Fruit fly (Drosophila melanogaster): ENCODE measurements around the gene Adi1.
A peak's percentile ranks its signal among the peaks of the same experiment; 100 is the strongest.

The Adi1 gene

DNA sequence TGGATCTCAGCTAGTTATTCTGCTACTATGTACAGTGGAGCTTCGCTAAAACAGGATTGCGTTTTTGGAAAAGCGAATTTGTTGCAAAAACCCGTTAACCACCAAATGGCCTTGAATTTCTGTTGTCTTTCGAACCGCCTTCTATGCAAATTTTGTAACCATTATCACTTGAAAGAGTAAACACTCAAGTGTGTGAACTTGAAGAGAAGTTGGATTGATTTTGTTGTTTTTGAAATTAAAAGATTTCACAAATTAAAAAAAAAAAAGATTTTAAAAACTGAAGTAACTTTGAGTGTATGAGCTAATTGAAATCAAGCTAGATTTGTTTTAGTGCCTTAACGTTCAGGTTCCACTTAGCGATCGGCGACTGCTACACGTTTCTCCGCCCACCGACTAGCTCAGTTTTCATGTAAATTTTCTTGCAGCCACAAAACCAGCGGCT lies 20.7 kb downstream of the Adi1 start (continued):
- TF ChIP-seq PHDP (tag; optimal IDR thresholded peaks at IDR 0.05): peak; percentile 17
- TF ChIP-seq Oli (tag; optimal IDR thresholded peaks at IDR 0.05): peak; percentile 80
- TF ChIP-seq toy (GFP tag; IDR thresholded peaks at IDR 0.05): no peak
- no peak for TF ChIP-seq Doc2 (GFP tag; IDR thresholded peaks at IDR 0.05)
- TF ChIP-seq CG3847 (GFP tag; IDR thresholded peaks at IDR 0.05): peak; percentile 48
- peak; percentile 83 for TF ChIP-seq jumu (GFP tag; optimal IDR thresholded peaks at IDR 0.05)
- no peak for TF ChIP-seq bigmax (GFP tag; optimal IDR thresholded peaks at IDR 0.05)
- TF ChIP-seq ranshi (GFP tag; IDR thresholded peaks at IDR 0.05): peak; percentile 71; the same call in 1 of the 2 replicates
- no peak for TF ChIP-seq ftz-f1 (GFP tag; optimal IDR thresholded peaks at IDR 0.05)
- TF ChIP-seq Ravus (GFP tag; IDR thresholded peaks at IDR 0.05): peak; percentile 15
- TF ChIP-seq unpg (GFP tag; optimal IDR thresholded peaks at IDR 0.05): peak; percentile 62
- peak; percentile 84 for TF ChIP-seq CG17361 (GFP tag; IDR thresholded peaks at IDR 0.05)
- TF ChIP-seq Nf-YA (GFP tag; IDR thresholded peaks at IDR 0.05): peak; percentile 48
- peak; percentile 83 for TF ChIP-seq nmo (GFP tag; optimal IDR thresholded peaks at IDR 0.05)
- peak; percentile 48 for TF ChIP-seq Asciz (GFP tag; optimal IDR thresholded peaks at IDR 0.05)
- TF ChIP-seq zen2 (GFP tag; IDR thresholded peaks at IDR 0.05; ENCODE audit: partially characterized antibody): no peak
- TF ChIP-seq CG11456 (GFP tag; IDR thresholded peaks at IDR 0.05): peak; percentile 70; the same call in 2 of the 3 replicates
- TF ChIP-seq Sry-β (GFP tag; optimal IDR thresholded peaks at IDR 0.05): no peak
- no peak for TF ChIP-seq CG1832 (GFP tag; optimal IDR thresholded peaks at IDR 0.05)
- no peak for TF ChIP-seq CG11696 (GFP tag; IDR thresholded peaks at IDR 0.05)
- peak; percentile 70 for TF ChIP-seq CG32772 (GFP tag; IDR thresholded peaks at IDR 0.05)
- TF ChIP-seq Dp (GFP tag; optimal IDR thresholded peaks at IDR 0.05): no peak
- peak; percentile 16 for TF ChIP-seq Fer2 (tag; optimal IDR thresholded peaks at IDR 0.05)
- peak; percentile 53 for TF ChIP-seq trem (tag; optimal IDR thresholded peaks at IDR 0.05)
- peak; percentile 61 for TF ChIP-seq CG18262 (tag; optimal IDR thresholded peaks at IDR 0.05)
- TF ChIP-seq dati (GFP tag; IDR thresholded peaks at IDR 0.05): no peak
- peak; percentile 36 for TF ChIP-seq lilli (GFP tag; optimal IDR thresholded peaks at IDR 0.05)
- TF ChIP-seq CG8765 (GFP tag; IDR thresholded peaks at IDR 0.05): no peak
- no peak for TF ChIP-seq Sox102F (GFP tag; optimal IDR thresholded peaks at IDR 0.05)
- no peak for TF ChIP-seq hb (GFP tag; IDR thresholded peaks at IDR 0.05; ENCODE audit: partially characterized antibody)
- TF ChIP-seq psq (GFP tag; optimal IDR thresholded peaks at IDR 0.05): no peak
- no peak for TF ChIP-seq zen (tag; optimal IDR thresholded peaks at IDR 0.05)
- TF ChIP-seq scrt (GFP tag; optimal IDR thresholded peaks at IDR 0.05): peak; percentile 25
- TF ChIP-seq Dad (GFP tag; optimal IDR thresholded peaks at IDR 0.05): peak; percentile 14
- no peak for TF ChIP-seq sima (GFP tag; optimal IDR thresholded peaks at IDR 0.05)
- no peak for TF ChIP-seq mirr (GFP tag; optimal IDR thresholded peaks at IDR 0.05)
- TF ChIP-seq dysf (GFP tag; IDR thresholded peaks at IDR 0.05): peak; percentile 80
- peak; percentile 51; the same call in 1 of the 2 replicates for TF ChIP-seq gsb (GFP tag; IDR thresholded peaks at IDR 0.05)
- TF ChIP-seq CG12659 (GFP tag; optimal IDR thresholded peaks at IDR 0.05): peak; percentile 59
- no peak for TF ChIP-seq dan (GFP tag; IDR thresholded peaks at IDR 0.05)
- peak; percentile 4 for TF ChIP-seq Atf3 (GFP tag; optimal IDR thresholded peaks at IDR 0.05)
- peak; percentile 77 for TF ChIP-seq Side (GFP tag; optimal IDR thresholded peaks at IDR 0.05)
- TF ChIP-seq sug (tag; optimal IDR thresholded peaks at IDR 0.05): no peak
- peak; percentile 22 for TF ChIP-seq NC2β (GFP tag; optimal IDR thresholded peaks at IDR 0.05)
- TF ChIP-seq CG42726 (GFP tag; IDR thresholded peaks at IDR 0.05; ENCODE audit: partially characterized antibody): no peak
- peak; percentile 60; the same call in 1 of the 3 replicates for TF ChIP-seq otp (GFP tag; IDR thresholded peaks at IDR 0.05)
- peak; percentile 81 for TF ChIP-seq ems (GFP tag; optimal IDR thresholded peaks at IDR 0.05)
- peak; percentile 81 for TF ChIP-seq CG11504 (tag; optimal IDR thresholded peaks at IDR 0.05)
- no peak for TF ChIP-seq Trl (optimal IDR thresholded peaks at IDR 0.05)
- TF ChIP-seq Trl (GFP tag; optimal IDR thresholded peaks at IDR 0.05): peak; percentile 82
- TF ChIP-seq maf-S (GFP tag; optimal IDR thresholded peaks at IDR 0.05): peak; percentile 80
- TF ChIP-seq CG2875 (GFP tag; optimal IDR thresholded peaks at IDR 0.05): peak; percentile 67
